Worm (Caenorhabditis elegans): ENCODE data around the gene wdr-20.
A peak's percentile ranks its signal among the peaks of the same experiment; 100 is the strongest.

Gene wdr-20

DNA sequence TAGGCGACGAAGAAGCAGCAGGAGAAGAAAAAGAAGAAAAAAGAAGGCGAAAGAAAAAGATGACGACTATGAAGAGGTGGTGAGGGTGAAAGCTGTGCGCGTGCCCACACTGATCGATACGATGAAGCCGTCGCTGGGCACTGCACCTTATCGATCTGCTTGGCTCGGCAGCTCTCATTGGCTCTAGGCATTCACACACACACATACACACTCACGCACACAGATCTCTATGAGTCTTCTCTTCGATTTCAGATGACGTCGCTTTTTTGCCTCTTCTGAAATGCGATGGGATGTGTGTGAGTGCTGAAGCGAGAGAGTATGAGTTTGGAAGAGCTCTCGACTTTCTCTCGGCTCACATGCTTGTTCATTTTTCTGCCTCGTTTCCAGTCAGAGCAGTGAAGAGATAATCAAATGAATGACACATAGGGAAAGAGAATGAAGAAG lies 40.7 kb upstream of the wdr-20 start:
- TF ChIP-seq mdl-1 (tag; optimal IDR thresholded peaks at IDR 0.05) (peak; percentile 65 to 91), nhr-25 (tag; optimal IDR thresholded peaks at IDR 0.05) (no peak), F13H6.1 (tag; optimal IDR thresholded peaks at IDR 0.05) (peak; percentile 79), unc-55 (GFP tag; optimal IDR thresholded peaks at IDR 0.05) (peak; percentile 96), nhr-129 (tag; optimal IDR thresholded peaks at IDR 0.05) (peak; percentile 92), sem-4 (tag; optimal IDR thresholded peaks at IDR 0.05) (peak; percentile 67), mab-5 (tag; optimal IDR thresholded peaks at IDR 0.05) (peak; percentile 75), fos-1 (tag; optimal IDR thresholded peaks at IDR 0.05) (peak; percentile 39), R02D3.7 (tag; optimal IDR thresholded peaks at IDR 0.05) (no peak), gmeb-1 (tag; optimal IDR thresholded peaks at IDR 0.05) (no peak), ztf-11 (tag; optimal IDR thresholded peaks at IDR 0.05) (peak; percentile 40), unc-39 (tag; optimal IDR thresholded peaks at IDR 0.05) (peak; percentile 60), aly-2 (tag; optimal IDR thresholded peaks at IDR 0.05) (no peak), peb-1 (tag; optimal IDR thresholded peaks at IDR 0.05) (no peak), blmp-1 (tag; optimal IDR thresholded peaks at IDR 0.05; ENCODE audit: insufficient read depth) (no peak), ZK546.5 (tag; optimal IDR thresholded peaks at IDR 0.05) (no peak), crh-2 (tag; optimal IDR thresholded peaks at IDR 0.05) (peak; percentile 81), nhr-10 (tag; optimal IDR thresholded peaks at IDR 0.05) (no peak), zag-1 (tag; optimal IDR thresholded peaks at IDR 0.05) (peak; percentile 95), mbf-1 (tag; optimal IDR thresholded peaks at IDR 0.05) (no peak), nhr-21 (tag; optimal IDR thresholded peaks at IDR 0.05) (peak; percentile 55), elt-3 (tag; optimal IDR thresholded peaks at IDR 0.05) (no peak), lin-11 (tag; optimal IDR thresholded peaks at IDR 0.05) (peak; percentile 97), unc-62 (GFP tag; optimal IDR thresholded peaks at IDR 0.05) (no peak), snpc-4 (tag; optimal IDR thresholded peaks at IDR 0.05) (peak; percentile 46), nhr-23 (tag; optimal IDR thresholded peaks at IDR 0.05) (no peak), skn-1 (tag; optimal IDR thresholded peaks at IDR 0.05) (no peak), Y55F3AM.14 (GFP tag; optimal IDR thresholded peaks at IDR 0.05) (peak; percentile 59), lsy-2 (tag; optimal IDR thresholded peaks at IDR 0.05) (peak; percentile 68 to 83), lin-39 (tag; optimal IDR thresholded peaks at IDR 0.05) (peak; percentile 66), egl-27 (tag; optimal IDR thresholded peaks at IDR 0.05) (peak; percentile 60), elt-1 (tag; optimal IDR thresholded peaks at IDR 0.05) (no peak), sma-3 (GFP tag; optimal IDR thresholded peaks at IDR 0.05) (no peak), ztf-4 (tag; optimal IDR thresholded peaks at IDR 0.05) (peak; percentile 58), lin-13 (GFP tag; optimal IDR thresholded peaks at IDR 0.05) (peak; percentile 67), nhr-12 (tag; optimal IDR thresholded peaks at IDR 0.05) (no peak), nhr-6 (tag; optimal IDR thresholded peaks at IDR 0.05) (peak; percentile 86), nhr-237 (tag; optimal IDR thresholded peaks at IDR 0.05) (no peak), sma-9 (GFP tag; optimal IDR thresholded peaks at IDR 0.05) (peak; percentile 79), sma-9 (tag; optimal IDR thresholded peaks at IDR 0.05) (no peak), ama-1 (optimal IDR thresholded peaks at IDR 0.05) (no peak), ztf-1 (GFP tag; conservative IDR thresholded peaks at IDR 0.05) (no peak), nhr-77 (tag; optimal IDR thresholded peaks at IDR 0.05) (no peak), dmd-4 (tag; optimal IDR thresholded peaks at IDR 0.05) (no peak), alr-1 (tag; optimal IDR thresholded peaks at IDR 0.05) (no peak), C34F6.9 (tag; optimal IDR thresholded peaks at IDR 0.05) (peak; percentile 95), ceh-82 (tag; optimal IDR thresholded peaks at IDR 0.05) (no peak), ceh-16 (tag; optimal IDR thresholded peaks at IDR 0.05) (no peak), nhr-11 (tag; optimal IDR thresholded peaks at IDR 0.05) (no peak)
